Worm (Caenorhabditis elegans): Measurements from ENCODE around the gene T03F7.6.

Gene T03F7.6

ce11 chrV:11254980-11255379, 39.5 kb upstream of the T03F7.6 start, which contains the start of gene srsx-31:
srsx-31 (minus strand) TSS chrV:11255080.
- TF ChIP-seq mls-2 (tag; optimal IDR thresholded peaks at IDR 0.05) (no peak), ceh-83 (GFP tag; optimal IDR thresholded peaks at IDR 0.05) (no peak)

ce11 chrV:11258896-11259295, 35.6 kb upstream of the T03F7.6 start, which contains the start of gene lgc-36:
lgc-36 (minus strand) TSS chrV:11258996.
- TF ChIP-seq nhr-28 (tag; optimal IDR thresholded peaks at IDR 0.05) (no peak), sptf-1 (tag; optimal IDR thresholded peaks at IDR 0.05) (no peak)

ce11 chrV:11260622-11261021, 33.9 kb upstream of the T03F7.6 start, which contains the start of gene F07B10.7:
F07B10.7 (minus strand) TSS chrV:11260722.
- TF ChIP-seq nhr-12 (tag; optimal IDR thresholded peaks at IDR 0.05) (no peak), blmp-1 (tag; optimal IDR thresholded peaks at IDR 0.05) (no peak), hlh-1 (tag; optimal IDR thresholded peaks at IDR 0.05) (no peak), ces-1 (GFP tag; optimal IDR thresholded peaks at IDR 0.05) (no peak), tbx-8 (GFP tag; optimal IDR thresholded peaks at IDR 0.05) (no peak), lin-32 (GFP tag; optimal IDR thresholded peaks at IDR 0.05) (no peak), flh-1 (GFP tag; optimal IDR thresholded peaks at IDR 0.05) (no peak), sem-2 (GFP tag; optimal IDR thresholded peaks at IDR 0.05) (no peak), sptf-1 (tag; optimal IDR thresholded peaks at IDR 0.05) (no peak), ham-2 (GFP tag; optimal IDR thresholded peaks at IDR 0.05) (no peak), elt-1 (tag; optimal IDR thresholded peaks at IDR 0.05; ENCODE audit: borderline replicate concordance, insufficient read depth) (no peak), unc-62 (GFP tag; optimal IDR thresholded peaks at IDR 0.05) (no peak), mab-5 (tag; optimal IDR thresholded peaks at IDR 0.05) (no peak)

- TF ChIP-seq sem-2 (GFP tag; optimal IDR thresholded peaks at IDR 0.05) = no peak
- TF ChIP-seq bed-3 (GFP tag; optimal IDR thresholded peaks at IDR 0.05) = no peak
- TF ChIP-seq unc-39 (tag; optimal IDR thresholded peaks at IDR 0.05) = no peak
- no peak for TF ChIP-seq flh-1 (GFP tag; optimal IDR thresholded peaks at IDR 0.05)
- no peak for TF ChIP-seq cnd-1 (tag; optimal IDR thresholded peaks at IDR 0.05)
These were observed 31.5 kb upstream of the T03F7.6 start, which contains the start of gene F07B10.4 for ce11 chrV:11263025-11263424. F07B10.4 (minus strand) TSS chrV:11263125.

ce11 chrV:11265482-11265881, 29.0 kb upstream of the T03F7.6 start, which contains the start of gene cln-3.1:
cln-3.1 (minus strand) TSS chrV:11265652.
- no peak for TF ChIP-seq zip-8 (tag; optimal IDR thresholded peaks at IDR 0.05)
- no peak for TF ChIP-seq hlh-1 (tag; optimal IDR thresholded peaks at IDR 0.05)
- TF ChIP-seq drap-1 (GFP tag; optimal IDR thresholded peaks at IDR 0.05) = no peak
- TF ChIP-seq unc-39 (tag; optimal IDR thresholded peaks at IDR 0.05) = no peak
- no peak for TF ChIP-seq nhr-28 (tag; optimal IDR thresholded peaks at IDR 0.05)
- TF ChIP-seq bed-3 (GFP tag; optimal IDR thresholded peaks at IDR 0.05) = no peak
- TF ChIP-seq mep-1 (tag; optimal IDR thresholded peaks at IDR 0.05) = no peak
- TF ChIP-seq flh-1 (GFP tag; optimal IDR thresholded peaks at IDR 0.05) = no peak
- no peak for TF ChIP-seq unc-120 (tag; optimal IDR thresholded peaks at IDR 0.05; ENCODE audit: poor library complexity, severe bottlenecking)
- TF ChIP-seq ces-1 (GFP tag; optimal IDR thresholded peaks at IDR 0.05) = no peak
- TF ChIP-seq lin-13 (tag; optimal IDR thresholded peaks at IDR 0.05) = no peak
- TF ChIP-seq M03D4.4 (tag; optimal IDR thresholded peaks at IDR 0.05) = no peak
- TF ChIP-seq lsy-2 (tag; optimal IDR thresholded peaks at IDR 0.05) = no peak
- TF ChIP-seq ceh-39 (tag; optimal IDR thresholded peaks at IDR 0.05) = no peak
- TF ChIP-seq blmp-1 (tag; optimal IDR thresholded peaks at IDR 0.05) = no peak
- TF ChIP-seq nhr-2 (tag; optimal IDR thresholded peaks at IDR 0.05) = no peak
- TF ChIP-seq elt-1 (tag; optimal IDR thresholded peaks at IDR 0.05; ENCODE audit: borderline replicate concordance, insufficient read depth) = no peak
- no peak for TF ChIP-seq pha-4 (tag; optimal IDR thresholded peaks at IDR 0.05)
- TF ChIP-seq ham-2 (GFP tag; optimal IDR thresholded peaks at IDR 0.05) = no peak

- no peak for TF ChIP-seq pha-4 (tag; optimal IDR thresholded peaks at IDR 0.05)
- no peak for TF ChIP-seq unc-39 (tag; optimal IDR thresholded peaks at IDR 0.05)
- no peak for TF ChIP-seq M03D4.4 (tag; optimal IDR thresholded peaks at IDR 0.05)
- no peak for TF ChIP-seq blmp-1 (tag; optimal IDR thresholded peaks at IDR 0.05)
- TF ChIP-seq ceh-39 (tag; optimal IDR thresholded peaks at IDR 0.05) = no peak
- no peak for TF ChIP-seq nhr-28 (tag; optimal IDR thresholded peaks at IDR 0.05)
- TF ChIP-seq mls-2 (tag; optimal IDR thresholded peaks at IDR 0.05) = no peak
- no peak for TF ChIP-seq sptf-1 (tag; optimal IDR thresholded peaks at IDR 0.05)
- no peak for TF ChIP-seq nhr-12 (tag; optimal IDR thresholded peaks at IDR 0.05)
- TF ChIP-seq ceh-83 (GFP tag; optimal IDR thresholded peaks at IDR 0.05) = no peak
- TF ChIP-seq snpc-4 (tag; optimal IDR thresholded peaks at IDR 0.05) = no peak
- no peak for TF ChIP-seq ham-2 (GFP tag; optimal IDR thresholded peaks at IDR 0.05)
- TF ChIP-seq nhr-2 (tag; optimal IDR thresholded peaks at IDR 0.05) = no peak
- no peak for TF ChIP-seq hlh-1 (tag; optimal IDR thresholded peaks at IDR 0.05)
- no peak for TF ChIP-seq zip-8 (tag; optimal IDR thresholded peaks at IDR 0.05)
- no peak for TF ChIP-seq sem-2 (GFP tag; optimal IDR thresholded peaks at IDR 0.05)
- no peak for TF ChIP-seq elt-1 (tag; optimal IDR thresholded peaks at IDR 0.05; ENCODE audit: borderline replicate concordance, insufficient read depth)
- no peak for TF ChIP-seq ztf-11 (tag; optimal IDR thresholded peaks at IDR 0.05)
- TF ChIP-seq elt-3 (tag; optimal IDR thresholded peaks at IDR 0.05) = no peak
- TF ChIP-seq flh-1 (GFP tag; optimal IDR thresholded peaks at IDR 0.05) = no peak
These were observed 27.8 kb upstream of the T03F7.6 start, which contains the start of gene str-116 for ce11 chrV:11266681-11267080. str-116 (plus strand) TSS chrV:11266981.
